Fruit fly (Drosophila melanogaster): ENCODE data around the gene mamo.

DNA sequence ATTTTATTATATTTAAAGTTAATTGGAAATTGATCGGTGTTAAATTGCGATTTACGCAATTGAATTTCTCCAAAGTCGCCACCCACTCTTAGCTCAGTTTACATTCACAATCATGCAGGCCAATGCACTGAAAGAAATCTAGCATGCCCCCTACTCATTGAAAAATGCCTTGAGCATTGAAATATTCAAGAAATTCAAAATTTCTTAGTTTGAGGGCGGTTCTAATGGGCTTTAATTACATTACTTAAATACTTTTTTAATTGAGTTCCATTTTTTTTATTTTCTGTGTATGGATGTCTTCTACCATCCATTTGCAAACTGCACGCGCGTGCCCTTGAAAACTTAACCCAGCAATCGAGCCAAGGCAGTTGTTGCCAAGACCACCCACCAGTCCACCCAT is 55.9 kb downstream of the mamo start:
- TF ChIP-seq cic (GFP tag; optimal IDR thresholded peaks at IDR 0.05) (no peak), ovo (GFP tag; optimal IDR thresholded peaks at IDR 0.05) (no peak), toe (GFP tag; optimal IDR thresholded peaks at IDR 0.05) (peak; percentile 25), bab1 (GFP tag; optimal IDR thresholded peaks at IDR 0.05) (peak; percentile 12), Crg-1 (GFP tag; optimal IDR thresholded peaks at IDR 0.05) (peak; percentile 29)

All from whole organism, adult.